Worm (Caenorhabditis elegans) whole organism, L3 larva: ENCODE data around the gene fbxa-199.

ENCODE experiments used
- elt-2 ChIP-seq: sonication (generic microtip); optimal IDR thresholded peaks from 2 replicates; lab custom pipeline; 2016; ENCODE audit warnings: missing genetic modification reagents, mild to moderate bottlenecking, missing genetic modification characterization, missing compliant biosample characterization
- elt-3 ChIP-seq, 3 experiments: fragments of 150-350 bp in 1 of 3; sonication (generic microtip) in 2 of 3; optimal IDR thresholded peaks; 2 replicates in 2 of 3; 4 replicates in 1 of 3; lab custom pipeline; 2014 to 2017; ENCODE audit warnings: missing biosample characterization in 3 of 3, missing genetic modification characterization in 3 of 3
- nhr-237 ChIP-seq: fragments of 150-350 bp; optimal IDR thresholded peaks from 2 replicates; lab custom pipeline; 2014; ENCODE audit warnings: missing biosample characterization, missing genetic modification characterization
- nhr-25 ChIP-seq: sonication (generic microtip); optimal IDR thresholded peaks from 2 replicates; lab custom pipeline; 2017; ENCODE audit warnings: missing biosample characterization, missing genetic modification characterization
- pha-4 ChIP-seq: fragments of 150-350 bp; optimal IDR thresholded peaks from 2 replicates; lab custom pipeline; 2014; ENCODE audit warnings: missing biosample characterization, missing genetic modification reagents, missing genetic modification characterization
- zag-1 ChIP-seq: fragments of 150-350 bp; optimal IDR thresholded peaks from 2 replicates; lab custom pipeline; 2014; ENCODE audit warnings: missing biosample characterization, missing genetic modification characterization

DNA sequence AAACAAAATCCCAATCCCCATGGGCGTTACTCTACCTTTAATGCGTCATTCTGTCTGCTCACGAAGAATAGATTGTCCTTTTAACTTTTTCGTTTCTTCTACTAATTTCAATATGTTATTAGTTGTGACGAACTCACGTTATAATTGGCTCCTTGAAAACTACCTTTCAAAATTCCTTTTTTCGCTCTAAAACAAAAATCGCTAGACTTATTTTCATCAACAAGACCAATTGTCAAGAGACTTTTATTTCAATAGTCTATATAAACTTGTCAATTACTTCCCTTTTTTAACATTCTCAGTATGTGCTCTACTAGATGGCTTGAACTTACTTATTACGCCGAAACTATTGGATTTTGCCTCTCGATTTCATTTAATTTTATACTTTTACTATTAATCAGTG lies 13.9 kb downstream of the fbxa-199 start, which contains the start of gene str-102:
- TF ChIP-seq elt-3 (tag; optimal IDR thresholded peaks at IDR 0.05; lab: Kevin White, UChicago) (no peak), pha-4 (tag; lab: Kevin White, UChicago) (no peak), elt-2 (tag; lab: Kevin White, UChicago) (no peak), nhr-25 (tag; lab: Kevin White, UChicago) (no peak), nhr-237 (no peak), zag-1 (tag; lab: Kevin White, UChicago) (no peak)
